Worm (Caenorhabditis elegans) whole organism, early embryonic: Measurements from ENCODE around the gene F08G12.11.

ENCODE experiments used
- B0310.2 ChIP-seq: sonication (generic microtip); optimal IDR thresholded peaks from 2 replicates; lab custom pipeline; 2016; ENCODE audit warnings: mild to moderate bottlenecking, missing genetic modification characterization, missing compliant biosample characterization
- ama-1 ChIP-seq: fragments of 150-350 bp; optimal IDR thresholded peaks from 2 replicates; lab custom pipeline; 2014
- ceh-36 ChIP-seq: sonication (generic microtip); optimal IDR thresholded peaks from 2 replicates; lab custom pipeline; 2016; ENCODE audit warnings: missing genetic modification characterization, inconsistent platforms, missing compliant biosample characterization
- flt-1 ChIP-seq: fragments of 200-800 bp; sonication (Bioruptor generic); IDR thresholded peaks from 2 replicates; pipeline ENCODE4 v1.3.6; 2022; ENCODE audit warnings: missing genetic modification characterization, missing compliant biosample characterization
- hmbx-1 ChIP-seq: sonication (generic microtip); optimal IDR thresholded peaks from 2 replicates; lab custom pipeline; 2016; ENCODE audit warnings: mild to moderate bottlenecking, missing genetic modification characterization, missing compliant biosample characterization
- pes-1 ChIP-seq: fragments of 200-800 bp; sonication (Bioruptor generic); IDR thresholded peaks from 2 replicates; pipeline ENCODE4 v1.3.6; 2022; ENCODE audit warnings: missing genetic modification reagents, missing genetic modification characterization, missing compliant biosample characterization
- sea-1 ChIP-seq: fragments of 200-800 bp; sonication (Bioruptor generic); conservative IDR thresholded peaks from 2 replicates; pipeline ENCODE4 v1.3.6; 2022; ENCODE audit warnings: missing genetic modification characterization, missing compliant biosample characterization
- tbx-37 ChIP-seq: fragments of 200-800 bp; sonication (Bioruptor generic); conservative IDR thresholded peaks from 2 replicates; pipeline ENCODE4 v1.3.6; 2022; ENCODE audit warnings: missing genetic modification reagents, missing genetic modification characterization, missing compliant biosample characterization

DNA sequence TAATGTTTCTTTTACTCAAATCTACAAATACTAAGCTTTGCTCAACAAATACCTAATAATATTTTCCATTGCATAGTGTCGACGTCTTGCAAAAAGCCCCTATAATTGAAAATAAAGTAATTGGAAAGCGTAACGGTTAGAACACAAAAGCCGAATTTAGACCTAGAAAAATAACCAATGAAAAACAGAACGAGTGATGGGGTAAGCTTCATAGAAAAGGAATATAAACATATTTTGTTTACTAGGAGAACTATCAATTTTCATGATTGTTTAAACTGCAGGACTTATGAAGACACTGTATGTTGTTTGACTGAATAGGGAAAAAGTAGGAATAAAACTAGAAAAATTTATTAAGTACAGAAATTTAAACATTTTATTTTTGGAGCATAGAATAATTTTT, 29.1 kb downstream of the F08G12.11 start, which contains the start of gene F38B2.3:
- TF ChIP-seq ama-1 (lab: Kevin White, UChicago) (no peak), sea-1 (no peak), ceh-36 (no peak), B0310.2 (tag; lab: Kevin White, UChicago) (no peak), flt-1 (no peak), pes-1 (GFP tag; lab: Robert Waterston, UW) (no peak), hmbx-1 (tag; lab: Kevin White, UChicago) (no peak), tbx-37 (GFP tag; lab: Robert Waterston, UW) (no peak)
